Worm (Caenorhabditis elegans) whole organism, young adult: ENCODE measurements around the gene F26D10.13.

Source experiments
- B0019.2 ChIP-seq: fragments of 200-800 bp; sonication (Bioruptor generic); conservative IDR thresholded peaks from 2 replicates; pipeline ENCODE4 v1.3.6; 2022; ENCODE audit warnings: missing genetic modification reagents, missing genetic modification characterization, missing compliant biosample characterization
- B0035.1 ChIP-seq: sonication (generic microtip); optimal IDR thresholded peaks from 2 replicates; lab custom pipeline; 2016; ENCODE audit warnings: missing genetic modification characterization, mild to moderate bottlenecking, missing compliant biosample characterization, missing genotype, missing genetic modification reagents
- C17E4.6 ChIP-seq: fragments of 200-800 bp; sonication (Bioruptor generic); IDR thresholded peaks from 2 replicates; pipeline ENCODE4 v1.3.6; 2022; ENCODE audit warnings: missing genetic modification reagents, missing genetic modification characterization, missing compliant biosample characterization
- F22D6.2 ChIP-seq: sonication (generic microtip); optimal IDR thresholded peaks from 2 replicates; lab custom pipeline; 2016; ENCODE audit warnings: mild to moderate bottlenecking, missing genetic modification characterization, missing compliant biosample characterization
- F33H1.4 ChIP-seq: fragments of 200-800 bp; sonication (Bioruptor generic); IDR thresholded peaks from 2 replicates; pipeline ENCODE4 v1.3.6; 2022; ENCODE audit warnings: missing genetic modification reagents, missing genetic modification characterization, missing compliant biosample characterization
- F39B2.1 ChIP-seq: fragments of 200-800 bp; sonication (Bioruptor generic); IDR thresholded peaks from 2 replicates; pipeline ENCODE4 v1.3.6; 2022; ENCODE audit warnings: missing genetic modification reagents, missing genetic modification characterization, missing compliant biosample characterization
- F49E8.2 ChIP-seq: sonication (generic microtip); optimal IDR thresholded peaks from 3 replicates; lab custom pipeline; 2017; ENCODE audit warnings: missing genetic modification characterization, mild to moderate bottlenecking, missing compliant biosample characterization, antibody characterized with exemption, moderate library complexity; ENCODE audit not compliant: insufficient read depth
- F57A8.1 ChIP-seq: fragments of 200-800 bp; sonication (Bioruptor generic); optimal IDR thresholded peaks from 2 replicates; lab custom pipeline; 2018; ENCODE audit warnings: mild to moderate bottlenecking, missing genetic modification characterization, moderate library complexity, missing compliant biosample characterization
- Y53F4B.3 ChIP-seq: fragments of 200-800 bp; sonication (Bioruptor generic); IDR thresholded peaks from 2 replicates; pipeline ENCODE4 v1.3.6; 2022; ENCODE audit warnings: missing genetic modification reagents, missing genetic modification characterization, missing compliant biosample characterization
- aptf-2 ChIP-seq: fragments of 200-800 bp; sonication (Bioruptor generic); conservative IDR thresholded peaks from 2 replicates; pipeline ENCODE4 v1.3.6; 2022; ENCODE audit warnings: missing genetic modification reagents, missing genetic modification characterization, missing compliant biosample characterization
- athp-1 ChIP-seq: sonication (generic microtip); optimal IDR thresholded peaks from 2 replicates; lab custom pipeline; 2017; ENCODE audit warnings: mild to moderate bottlenecking, missing genetic modification characterization, missing compliant biosample characterization
- attf-6 ChIP-seq: fragments of 200-800 bp; sonication (Bioruptor generic); IDR thresholded peaks from 2 replicates; pipeline ENCODE4 v1.3.6; 2022; ENCODE audit warnings: missing genetic modification reagents, missing genetic modification characterization, missing compliant biosample characterization
- ccch-3 ChIP-seq: fragments of 200-800 bp; sonication (Bioruptor generic); optimal IDR thresholded peaks from 2 replicates; lab custom pipeline; 2018; ENCODE audit warnings: mild to moderate bottlenecking, missing genetic modification characterization, missing compliant biosample characterization
- ceh-100 ChIP-seq: fragments of 200-800 bp; sonication (Bioruptor generic); IDR thresholded peaks from 2 replicates; pipeline ENCODE4 v1.3.6; 2022; ENCODE audit warnings: missing genetic modification reagents, missing genetic modification characterization, missing compliant biosample characterization
- ceh-27 ChIP-seq: fragments of 200-800 bp; sonication (Bioruptor generic); optimal IDR thresholded peaks from 2 replicates; lab custom pipeline; 2018; ENCODE audit warnings: mild to moderate bottlenecking, missing genetic modification characterization, moderate library complexity, missing compliant biosample characterization
- ceh-91 ChIP-seq: fragments of 200-800 bp; sonication (Bioruptor generic); IDR thresholded peaks from 2 replicates; pipeline ENCODE4 v1.3.6; 2022; ENCODE audit warnings: missing genetic modification reagents, missing genetic modification characterization, missing compliant biosample characterization
- die-1 ChIP-seq: sonication (generic microtip); optimal IDR thresholded peaks from 2 replicates; lab custom pipeline; 2016; ENCODE audit warnings: missing genotype, mild to moderate bottlenecking, missing genetic modification characterization, missing compliant biosample characterization
- dpl-1 ChIP-seq: fragments of 150-350 bp; optimal IDR thresholded peaks from 2 replicates; lab custom pipeline; 2014; ENCODE audit warnings: missing biosample characterization, missing genetic modification reagents, missing genetic modification characterization
- efl-1 ChIP-seq: fragments of 150-350 bp; optimal IDR thresholded peaks from 2 replicates; lab custom pipeline; 2014; ENCODE audit warnings: missing biosample characterization, missing genetic modification reagents, missing genetic modification characterization
- egrh-3 ChIP-seq: fragments of 200-800 bp; sonication (Bioruptor generic); IDR thresholded peaks from 2 replicates; pipeline ENCODE4 v1.3.6; 2022; ENCODE audit warnings: missing genetic modification reagents, missing genetic modification characterization, missing compliant biosample characterization
- ekl-4 ChIP-seq: fragments of 200-800 bp; sonication (Bioruptor generic); IDR thresholded peaks from 2 replicates; pipeline ENCODE4 v1.3.6; 2022; ENCODE audit warnings: missing genetic modification reagents, missing genetic modification characterization, missing compliant biosample characterization
- hmg-1.2 ChIP-seq: fragments of 200-800 bp; sonication (Bioruptor generic); IDR thresholded peaks from 2 replicates; pipeline ENCODE4 v1.3.6; 2022; ENCODE audit warnings: missing genetic modification reagents, missing genetic modification characterization, missing compliant biosample characterization
- hrde-1 ChIP-seq: sonication (generic microtip); optimal IDR thresholded peaks from 2 replicates; lab custom pipeline; 2016; ENCODE audit warnings: missing genetic modification characterization, mild to moderate bottlenecking, missing compliant biosample characterization, moderate library complexity, missing genotype, missing genetic modification reagents, borderline replicate concordance
- let-607 ChIP-seq, 2 experiments: fragments of 200-800 bp in 1 of 2; sonication (Bioruptor generic) in 1 of 2; sonication (generic microtip) in 1 of 2; optimal IDR thresholded peaks; 2 replicates each; lab custom pipeline; 2016 to 2018; ENCODE audit warnings: mild to moderate bottlenecking in 2 of 2, missing compliant biosample characterization in 2 of 2, missing genetic modification characterization in 2 of 2, moderate library complexity in 2 of 2, missing genotype in 1 of 2
- lin-40 ChIP-seq: sonication (generic microtip); optimal IDR thresholded peaks from 2 replicates; lab custom pipeline; 2016; ENCODE audit warnings: missing genetic modification characterization, mild to moderate bottlenecking, missing compliant biosample characterization, missing genotype, missing genetic modification reagents
- lsy-27 ChIP-seq: sonication (generic microtip); optimal IDR thresholded peaks from 2 replicates; lab custom pipeline; 2017; ENCODE audit warnings: missing genetic modification characterization, mild to moderate bottlenecking, missing compliant biosample characterization, antibody characterized with exemption, missing genotype, borderline replicate concordance; ENCODE audit not compliant: insufficient read depth
- madf-6 ChIP-seq: fragments of 200-800 bp; sonication (Bioruptor generic); IDR thresholded peaks from 2 replicates; pipeline ENCODE4 v1.3.6; 2022; ENCODE audit warnings: missing genetic modification reagents, missing genetic modification characterization, missing compliant biosample characterization
- mes-4 ChIP-seq: sonication (generic microtip); optimal IDR thresholded peaks from 2 replicates; lab custom pipeline; 2016; ENCODE audit warnings: missing genotype, missing genetic modification characterization, missing compliant biosample characterization
- mxl-1 ChIP-seq: sonication (generic microtip); optimal IDR thresholded peaks from 2 replicates; lab custom pipeline; 2016; ENCODE audit warnings: missing genetic modification characterization, missing compliant biosample characterization
- nfya-2 ChIP-seq: fragments of 200-800 bp; sonication (Bioruptor generic); IDR thresholded peaks from 2 replicates; pipeline ENCODE4 v1.3.6; 2022; ENCODE audit warnings: missing genetic modification reagents, missing genetic modification characterization, missing compliant biosample characterization
- nhr-120 ChIP-seq: fragments of 200-800 bp; sonication (Bioruptor generic); IDR thresholded peaks from 2 replicates; pipeline ENCODE4 v1.3.6; 2022; ENCODE audit warnings: missing genetic modification characterization, missing compliant biosample characterization
- nhr-179 ChIP-seq: sonication (generic microtip); optimal IDR thresholded peaks from 2 replicates; lab custom pipeline; 2016; ENCODE audit warnings: mild to moderate bottlenecking, missing genetic modification characterization, missing compliant biosample characterization
- nhr-27 ChIP-seq: fragments of 200-800 bp; sonication (Bioruptor generic); optimal IDR thresholded peaks from 2 replicates; lab custom pipeline; 2018; ENCODE audit warnings: mild to moderate bottlenecking, missing genetic modification characterization, moderate library complexity, missing compliant biosample characterization
- sdz-38 ChIP-seq: sonication (generic microtip); optimal IDR thresholded peaks from 2 replicates; lab custom pipeline; 2016; ENCODE audit warnings: missing genotype, missing genetic modification characterization, missing compliant biosample characterization
- sea-2 ChIP-seq: fragments of 200-800 bp; sonication (Bioruptor generic); IDR thresholded peaks from 2 replicates; pipeline ENCODE4 v1.3.6; 2022; ENCODE audit warnings: missing genetic modification characterization, missing compliant biosample characterization
- snpc-4 ChIP-seq, 5 experiments: fragments of 150-350 bp in 1 of 5; sonication (generic microtip) in 4 of 5; optimal IDR thresholded peaks; 2 replicates each; lab custom pipeline; 2014 to 2018; ENCODE audit warnings: missing genetic modification characterization in 5 of 5, missing biosample characterization in 3 of 5, antibody characterized with exemption in 2 of 5, mild to moderate bottlenecking in 2 of 5, missing compliant biosample characterization in 2 of 5, missing genotype in 2 of 5, moderate library complexity in 2 of 5, missing genetic modification reagents in 1 of 5
- sptf-2 ChIP-seq: fragments of 200-800 bp; sonication (Bioruptor generic); optimal IDR thresholded peaks from 2 replicates; lab custom pipeline; 2018; ENCODE audit warnings: mild to moderate bottlenecking, missing genetic modification characterization, missing compliant biosample characterization
- tbp1 ChIP-seq: fragments of 200-800 bp; sonication (Bioruptor generic); optimal IDR thresholded peaks from 2 replicates; lab custom pipeline; 2018; ENCODE audit warnings: mild to moderate bottlenecking, missing genetic modification characterization, missing compliant biosample characterization
- tbx-9 ChIP-seq: sonication (generic microtip); optimal IDR thresholded peaks from 2 replicates; lab custom pipeline; 2016; ENCODE audit warnings: borderline replicate concordance, missing genetic modification characterization, inconsistent platforms, missing compliant biosample characterization
- unc-62 ChIP-seq: fragments of 150-350 bp; optimal IDR thresholded peaks from 2 replicates; lab custom pipeline; 2014; ENCODE audit warnings: missing biosample characterization, missing genetic modification reagents, missing genetic modification characterization
- zim-3 ChIP-seq: sonication (generic microtip); optimal IDR thresholded peaks from 2 replicates; lab custom pipeline; 2017; ENCODE audit warnings: mild to moderate bottlenecking, missing genetic modification characterization, moderate library complexity, missing compliant biosample characterization
- ztf-18 ChIP-seq: sonication (generic microtip); optimal IDR thresholded peaks from 2 replicates; lab custom pipeline; 2016; ENCODE audit warnings: missing genotype, mild to moderate bottlenecking, missing genetic modification characterization, missing compliant biosample characterization
- ztf-22 ChIP-seq: fragments of 200-800 bp; sonication (Bioruptor generic); optimal IDR thresholded peaks from 2 replicates; lab custom pipeline; 2018; ENCODE audit warnings: mild to moderate bottlenecking, missing genetic modification characterization, moderate library complexity, missing compliant biosample characterization
- ztf-25 ChIP-seq: fragments of 200-800 bp; sonication (Bioruptor generic); IDR thresholded peaks from 2 replicates; pipeline ENCODE4 v1.3.6; 2022; ENCODE audit warnings: missing genetic modification reagents, missing genetic modification characterization, missing compliant biosample characterization
- ztf-28 ChIP-seq: fragments of 200-800 bp; sonication (Bioruptor generic); IDR thresholded peaks from 2 replicates; pipeline ENCODE4 v1.3.6; 2022; ENCODE audit warnings: missing genetic modification reagents, missing genetic modification characterization, missing compliant biosample characterization

The F26D10.13 gene

DNA sequence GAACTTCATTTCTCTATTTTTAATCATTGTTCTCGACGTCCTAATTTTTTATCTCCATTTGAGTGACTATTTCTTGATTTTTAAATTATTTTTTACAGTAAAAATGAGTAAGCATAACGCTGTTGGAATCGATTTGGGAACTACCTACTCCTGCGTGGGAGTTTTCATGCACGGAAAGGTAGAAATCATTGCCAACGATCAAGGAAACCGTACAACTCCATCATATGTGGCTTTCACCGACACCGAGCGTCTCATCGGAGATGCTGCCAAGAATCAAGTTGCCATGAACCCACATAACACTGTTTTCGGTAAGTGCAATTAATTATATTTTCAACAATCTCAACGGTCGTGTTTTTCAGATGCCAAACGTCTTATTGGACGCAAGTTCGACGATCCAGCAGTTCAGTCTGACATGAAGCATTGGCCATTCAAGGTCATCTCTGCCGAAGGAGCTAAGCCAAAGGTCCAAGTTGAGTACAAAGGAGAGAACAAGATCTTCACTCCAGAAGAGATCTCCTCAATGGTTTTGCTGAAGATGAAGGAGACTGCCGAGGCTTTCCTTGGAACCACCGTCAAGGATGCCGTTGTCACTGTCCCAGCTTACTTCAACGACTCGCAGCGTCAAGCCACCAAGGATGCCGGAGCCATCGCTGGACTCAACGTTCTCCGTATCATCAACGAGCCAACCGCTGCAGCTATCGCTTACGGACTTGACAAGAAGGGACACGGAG is 14.4 kb upstream of the F26D10.13 start, which contains the start of gene hsp-1 (continued):
- TF ChIP-seq F22D6.2 (no peak), Y53F4B.3 (no peak), F33H1.4 (no peak)

DNA sequence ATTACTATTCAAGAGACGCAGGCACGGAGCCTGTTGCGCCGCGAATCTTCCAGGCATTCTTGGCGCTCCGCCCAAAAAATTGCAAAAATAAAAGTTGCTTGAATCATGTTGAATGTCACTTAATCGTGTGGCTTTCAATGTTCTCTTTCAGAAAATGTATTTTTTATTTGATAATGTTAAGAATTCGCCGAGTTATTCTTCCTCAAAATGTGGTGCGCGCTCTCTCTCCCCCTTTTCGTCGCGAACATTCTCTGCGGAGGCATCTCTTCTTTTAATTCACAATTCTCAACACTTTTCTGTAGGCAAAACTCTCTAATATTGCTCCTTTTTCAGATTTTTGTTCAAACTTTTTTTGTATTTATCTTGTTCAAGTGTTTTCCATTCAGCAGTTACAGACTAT is 13.7 kb upstream of the F26D10.13 start:
- TF ChIP-seq athp-1 (tag; lab: Kevin White, UChicago) (peak; percentile 96), ztf-25 (GFP tag; lab: Robert Waterston, UW) (0 out of 2 replicates have a peak, but pooled peaks have one; percentile 33), ztf-18 (tag; lab: Kevin White, UChicago) (peak; percentile 78), nfya-2 (no peak), egrh-3 (GFP tag; lab: Robert Waterston, UW) (peak; percentile 88), tbp1 (GFP tag; lab: Kevin White, UChicago) (peak; percentile 80), C17E4.6 (peak; percentile 93), zim-3 (peak; percentile 95), ccch-3 (GFP tag; lab: Kevin White, UChicago) (peak; percentile 76), sea-2 (GFP tag; lab: Robert Waterston, UW) (peak; percentile 73; the same call in 1 of the 2 replicates), mes-4 (tag; lab: Kevin White, UChicago) (no peak), ceh-100 (GFP tag; lab: Robert Waterston, UW) (peak; percentile 81), aptf-2 (GFP tag; lab: Robert Waterston, UW) (peak; percentile 78), dpl-1 (GFP tag; lab: Kevin White, UChicago) (peak; percentile 45), sdz-38 (tag; lab: Kevin White, UChicago) (no peak), ekl-4 (GFP tag; lab: Robert Waterston, UW) (peak; percentile 97), F39B2.1 (GFP tag; lab: Robert Waterston, UW) (no peak), unc-62 (GFP tag; lab: Kevin White, UChicago) (no peak), ztf-22 (no peak), let-607 (tag; optimal IDR thresholded peaks at IDR 0.05; lab: Kevin White, UChicago) (peak; percentile 82 to 91), ztf-28 (GFP tag; lab: Robert Waterston, UW) (peak; percentile 92), lin-40 (tag; lab: Kevin White, UChicago) (peak; percentile 99), nhr-27 (tag; lab: Kevin White, UChicago) (peak; percentile 29), nhr-120 (GFP tag; lab: Robert Waterston, UW) (no peak), F22D6.2 (peak; percentile 85), nhr-179 (tag; lab: Kevin White, UChicago) (no peak), B0019.2 (GFP tag; lab: Robert Waterston, UW) (peak; percentile 80), ceh-27 (GFP tag; lab: Kevin White, UChicago) (peak; percentile 96), F49E8.2 (tag; lab: Kevin White, UChicago) (peak; percentile 88), F57A8.1 (GFP tag; lab: Kevin White, UChicago) (no peak), snpc-4 (GFP tag; optimal IDR thresholded peaks at IDR 0.05; lab: Kevin White, UChicago) (peak; percentile 79), snpc-4 (tag; optimal IDR thresholded peaks at IDR 0.05; lab: Kevin White, UChicago) (peak; percentile 82 to 94 (median 86)), madf-6 (GFP tag; lab: Robert Waterston, UW) (peak; percentile 76), B0035.1 (tag; lab: Kevin White, UChicago) (peak; percentile 91), hrde-1 (peak; percentile 74), die-1 (tag; lab: Kevin White, UChicago) (peak; percentile 24), efl-1 (GFP tag; lab: Kevin White, UChicago) (peak; percentile 65), tbx-9 (tag; lab: Kevin White, UChicago) (peak; percentile 35), mxl-1 (tag; lab: Kevin White, UChicago) (no peak), lsy-27 (tag; lab: Kevin White, UChicago) (peak; percentile 1), hmg-1.2 (peak; percentile 91), attf-6 (GFP tag; lab: Robert Waterston, UW) (peak; percentile 90), sptf-2 (GFP tag; lab: Kevin White, UChicago) (no peak), ceh-91 (GFP tag; lab: Robert Waterston, UW) (peak; percentile 92)
